Fruit fly (Drosophila melanogaster) whole organism, embryonic: ENCODE measurements around the gene CG12112.

ENCODE experiments used
- ATbp ChIP-seq: fragments of 200-800 bp; sonication (Bioruptor generic); optimal IDR thresholded peaks from 2 replicates; lab custom pipeline; 2017; ENCODE audit warnings: missing biosample characterization, mild to moderate bottlenecking, missing genetic modification characterization, missing genetic modification reagents
- Bteb2 ChIP-seq: fragments of 200-800 bp; sonication (Bioruptor generic); optimal IDR thresholded peaks from 2 replicates; lab custom pipeline; 2016; ENCODE audit warnings: missing biosample characterization, missing genetic modification characterization
- CG10431 ChIP-seq: fragments of 200-800 bp; sonication (Bioruptor generic); optimal IDR thresholded peaks from 3 replicates; lab custom pipeline; 2018; ENCODE audit warnings: missing biosample characterization, mild to moderate bottlenecking, missing genetic modification characterization
- CG17328 ChIP-seq: fragments of 200-800 bp; sonication (Bioruptor generic); IDR thresholded peaks from 2 replicates; pipeline ENCODE4 v1.3.6; 2022; ENCODE audit warnings: missing biosample characterization, missing genetic modification characterization
- CG17385 ChIP-seq: fragments of 200-800 bp; sonication (Bioruptor generic); optimal IDR thresholded peaks from 3 replicates; lab custom pipeline; 2018; ENCODE audit warnings: missing biosample characterization, mild to moderate bottlenecking, missing genetic modification characterization
- CG17568 ChIP-seq: fragments of 200-800 bp; sonication (Bioruptor generic); optimal IDR thresholded peaks from 2 replicates; lab custom pipeline; 2018; ENCODE audit warnings: missing biosample characterization, mild to moderate bottlenecking, missing genetic modification characterization, moderate library complexity
- CG1792 ChIP-seq: fragments of 200-800 bp; sonication (Bioruptor generic); optimal IDR thresholded peaks from 2 replicates; lab custom pipeline; 2016; ENCODE audit warnings: missing biosample characterization, missing genetic modification characterization
- CG18476 ChIP-seq: fragments of 200-800 bp; sonication (Bioruptor generic); optimal IDR thresholded peaks from 2 replicates; lab custom pipeline; 2016; ENCODE audit warnings: missing biosample characterization, mild to moderate bottlenecking, missing genetic modification characterization
- CG2120 ChIP-seq: fragments of 200-800 bp; sonication (Bioruptor generic); optimal IDR thresholded peaks from 3 replicates; lab custom pipeline; 2016; ENCODE audit warnings: missing biosample characterization, missing genetic modification characterization
- CG2712 ChIP-seq: fragments of 200-800 bp; optimal IDR thresholded peaks from 3 replicates; lab custom pipeline; 2019; ENCODE audit warnings: missing biosample characterization, mild to moderate bottlenecking, missing genetic modification characterization, moderate library complexity
- CG3995 ChIP-seq: fragments of 200-800 bp; sonication (Bioruptor generic); optimal IDR thresholded peaks from 3 replicates; lab custom pipeline; 2016; ENCODE audit warnings: missing biosample characterization, missing genetic modification characterization
- CG4282 ChIP-seq: fragments of 200-800 bp; sonication (Bioruptor generic); optimal IDR thresholded peaks from 2 replicates; lab custom pipeline; 2016; ENCODE audit warnings: missing biosample characterization, missing genetic modification characterization
- CG4360 ChIP-seq: fragments of 200-800 bp; sonication (Bioruptor generic); IDR thresholded peaks from 2 replicates; pipeline ENCODE4 v1.3.6; 2022; ENCODE audit warnings: missing biosample characterization, missing genetic modification characterization
- CG6654 ChIP-seq: fragments of 200-800 bp; sonication (Bioruptor generic); optimal IDR thresholded peaks from 2 replicates; lab custom pipeline; 2017; ENCODE audit warnings: missing biosample characterization, mild to moderate bottlenecking, missing genetic modification characterization
- CG6791 ChIP-seq: fragments of 200-800 bp; sonication (Bioruptor generic); IDR thresholded peaks from 3 replicates; pipeline ENCODE4 v1.3.6; 2022; ENCODE audit warnings: missing biosample characterization, missing genetic modification characterization; ENCODE audit not compliant: partially characterized antibody
- CG7786 ChIP-seq: fragments of 200-800 bp; sonication (Bioruptor generic); optimal IDR thresholded peaks from 2 replicates; lab custom pipeline; 2016; ENCODE audit warnings: missing biosample characterization, missing genetic modification characterization
- CG8924 ChIP-seq: fragments of 200-800 bp; optimal IDR thresholded peaks from 3 replicates; lab custom pipeline; 2019; ENCODE audit warnings: missing biosample characterization, mild to moderate bottlenecking, missing genetic modification characterization, moderate library complexity
- CG9876 ChIP-seq: fragments of 200-800 bp; sonication (Bioruptor generic); optimal IDR thresholded peaks from 2 replicates; lab custom pipeline; 2016; ENCODE audit warnings: missing biosample characterization, missing genetic modification characterization
- CHES-1-like ChIP-seq: fragments of 200-800 bp; sonication (Bioruptor generic); optimal IDR thresholded peaks from 2 replicates; lab custom pipeline; 2016; ENCODE audit warnings: missing biosample characterization, missing genetic modification characterization
- Drgx ChIP-seq: fragments of 200-800 bp; sonication (Bioruptor generic); IDR thresholded peaks from 2 replicates; pipeline ENCODE4 v1.3.6; 2022; ENCODE audit warnings: missing biosample characterization, missing genetic modification characterization
- Elba2 ChIP-seq: fragments of 200-800 bp; sonication (Bioruptor generic); optimal IDR thresholded peaks from 3 replicates; lab custom pipeline; 2016; ENCODE audit warnings: missing biosample characterization, missing genetic modification characterization
- Ets65A ChIP-seq: fragments of 200-800 bp; sonication (Bioruptor generic); peaks from one replicate; lab custom pipeline; 2016; ENCODE audit warnings: missing biosample characterization, missing genetic modification characterization
- Gug ChIP-seq: fragments of 200-800 bp; sonication (Bioruptor generic); IDR thresholded peaks from 4 replicates; pipeline ENCODE4 v1.3.6; 2022; ENCODE audit warnings: missing biosample characterization, missing genetic modification characterization
- HLH4C ChIP-seq: fragments of 200-800 bp; sonication (Bioruptor generic); IDR thresholded peaks from 3 replicates; pipeline ENCODE4 v1.3.6; 2022; ENCODE audit warnings: missing biosample characterization, missing genetic modification characterization; ENCODE audit not compliant: partially characterized antibody
- Max ChIP-seq: fragments of 200-800 bp; sonication (Bioruptor generic); optimal IDR thresholded peaks from 2 replicates; lab custom pipeline; 2016; ENCODE audit warnings: missing biosample characterization, mild to moderate bottlenecking, missing genetic modification characterization
- NfI ChIP-seq: fragments of 200-800 bp; sonication (Bioruptor generic); optimal IDR thresholded peaks from 3 replicates; lab custom pipeline; 2018; ENCODE audit warnings: missing biosample characterization, mild to moderate bottlenecking, missing genetic modification characterization, moderate library complexity
- Scr ChIP-seq: fragments of 200-800 bp; sonication (Bioruptor generic); IDR thresholded peaks from 2 replicates; pipeline ENCODE4 v1.3.6; 2022; ENCODE audit warnings: missing biosample characterization, missing genetic modification characterization; ENCODE audit not compliant: partially characterized antibody
- Six4 ChIP-seq: fragments of 200-800 bp; sonication (Bioruptor generic); optimal IDR thresholded peaks from 2 replicates; lab custom pipeline; 2016; ENCODE audit warnings: missing biosample characterization, missing genetic modification characterization
- Sry-δ ChIP-seq: fragments of 200-800 bp; sonication (Bioruptor generic); optimal IDR thresholded peaks from 2 replicates; lab custom pipeline; 2016; ENCODE audit warnings: missing biosample characterization, missing genetic modification characterization
- Stat92E ChIP-seq, 3 experiments: fragments of >200 bp in 2 of 3; fragments of 200-800 bp in 1 of 3; sonication (Bioruptor generic) in 1 of 3; optimal IDR thresholded peaks; 2 replicates each; lab custom pipeline; 2017 to 2019; ENCODE audit warnings: missing biosample characterization in 3 of 3, missing genetic modification characterization in 3 of 3, mild to moderate bottlenecking in 1 of 3, moderate library complexity in 1 of 3
- Usf ChIP-seq: fragments of 200-800 bp; sonication (Bioruptor generic); optimal IDR thresholded peaks from 2 replicates; lab custom pipeline; 2017; ENCODE audit warnings: missing genotype, missing biosample characterization, missing genetic modification characterization
- abd-A ChIP-seq: fragments of 200-800 bp; sonication (Bioruptor generic); optimal IDR thresholded peaks from 3 replicates; lab custom pipeline; 2019; ENCODE audit warnings: missing biosample characterization, mild to moderate bottlenecking, missing genetic modification characterization, moderate library complexity
- amos ChIP-seq: fragments of 200-800 bp; sonication (Bioruptor generic); IDR thresholded peaks from 2 replicates; pipeline ENCODE4 v1.3.6; 2022; ENCODE audit warnings: missing biosample characterization, missing genetic modification characterization; ENCODE audit not compliant: partially characterized antibody
- ash1 ChIP-seq: fragments of 200-800 bp; sonication (Bioruptor generic); optimal IDR thresholded peaks from 2 replicates; lab custom pipeline; 2018; ENCODE audit warnings: missing biosample characterization, mild to moderate bottlenecking, missing genetic modification characterization
- bcd ChIP-seq: fragments of 200-800 bp; sonication (Bioruptor generic); optimal IDR thresholded peaks from 2 replicates; lab custom pipeline; 2017; ENCODE audit warnings: missing biosample characterization, mild to moderate bottlenecking, missing genetic modification characterization
- bowl ChIP-seq: fragments of 200-800 bp; sonication (Bioruptor generic); IDR thresholded peaks from 2 replicates; pipeline ENCODE4 v1.3.6; 2022; ENCODE audit warnings: missing biosample characterization, missing genetic modification characterization
- chif ChIP-seq, 2 experiments: fragments of 200-800 bp; sonication (Bioruptor generic); optimal IDR thresholded peaks; 3 replicates each; lab custom pipeline; 2016; ENCODE audit warnings: missing biosample characterization in 2 of 2, missing genetic modification characterization in 2 of 2
- dati ChIP-seq: fragments of 200-800 bp; sonication (Bioruptor generic); IDR thresholded peaks from 2 replicates; pipeline ENCODE4 v1.3.6; 2022; ENCODE audit warnings: missing biosample characterization, missing genetic modification characterization
- fd96Cb ChIP-seq: fragments of 200-800 bp; sonication (Bioruptor generic); optimal IDR thresholded peaks from 2 replicates; lab custom pipeline; 2018; ENCODE audit warnings: missing biosample characterization, mild to moderate bottlenecking, missing genetic modification characterization, moderate library complexity
- gro ChIP-seq: fragments of 200-800 bp; sonication (Bioruptor generic); optimal IDR thresholded peaks from 2 replicates; lab custom pipeline; 2016; ENCODE audit warnings: missing biosample characterization, missing genetic modification characterization
- jigr1 ChIP-seq: fragments of 200-800 bp; sonication (Bioruptor generic); IDR thresholded peaks from 3 replicates; pipeline ENCODE4 v1.3.6; 2022; ENCODE audit warnings: missing biosample characterization, missing genetic modification characterization
- nerfin-1 ChIP-seq: fragments of 200-800 bp; sonication (Bioruptor generic); optimal IDR thresholded peaks from 3 replicates; lab custom pipeline; 2019; ENCODE audit warnings: missing biosample characterization, mild to moderate bottlenecking, missing genetic modification characterization, moderate library complexity
- nmo ChIP-seq: fragments of 200-800 bp; sonication (Bioruptor generic); optimal IDR thresholded peaks from 2 replicates; lab custom pipeline; 2018; ENCODE audit warnings: missing biosample characterization, mild to moderate bottlenecking, missing genetic modification characterization, moderate library complexity
- sna ChIP-seq: fragments of 200-800 bp; sonication (Bioruptor generic); IDR thresholded peaks from 2 replicates; pipeline ENCODE4 v1.3.6; 2022; ENCODE audit warnings: missing biosample characterization, missing genetic modification characterization; ENCODE audit not compliant: partially characterized antibody
- tll ChIP-seq, 2 experiments: fragments of 200-800 bp in 1 of 2; fragments of >200 bp in 1 of 2; sonication (Bioruptor generic) in 1 of 2; optimal IDR thresholded peaks; 2 replicates each; lab custom pipeline; 2017 to 2019; ENCODE audit warnings: missing biosample characterization in 2 of 2, missing genetic modification characterization in 2 of 2, mild to moderate bottlenecking in 1 of 2, moderate library complexity in 1 of 2
- zen2 ChIP-seq: fragments of 200-800 bp; sonication (Bioruptor generic); IDR thresholded peaks from 3 replicates; pipeline ENCODE4 v1.3.6; 2022; ENCODE audit warnings: missing biosample characterization, missing genetic modification characterization; ENCODE audit not compliant: partially characterized antibody

CG12112 gene

dm6 chrX:8561404-8562397, 1.7 kb upstream of the CG12112 start (continued):
- no peak for TF ChIP-seq Gug

dm6 chrX:8558762-8559172, 1.2 kb downstream of the CG12112 start, which contains the start of gene IntS4:
Gene IntS4, minus strand, starts transcription at chrX:8558781.
- TF ChIP-seq jigr1 (GFP tag; lab: Robert Waterston, UW): no peak
- peak; percentile 79 for TF ChIP-seq CG2120 (GFP tag; lab: Kevin White, UChicago)
- TF ChIP-seq fd96Cb: peak; percentile 34
- peak; percentile 66 for TF ChIP-seq CG3995 (GFP tag; lab: Kevin White, UChicago)
- TF ChIP-seq Bteb2 (GFP tag; lab: Kevin White, UChicago): no peak
- peak; percentile 71 for TF ChIP-seq CG2712 (tag; lab: Kevin White, UChicago)
- peak; percentile 50 for TF ChIP-seq gro (GFP tag; lab: Kevin White, UChicago)
- TF ChIP-seq Sry-δ (GFP tag; lab: Kevin White, UChicago): peak; percentile 87
- peak; percentile 95 for TF ChIP-seq sna (GFP tag; lab: Robert Waterston, UW)
- TF ChIP-seq tll (GFP tag; optimal IDR thresholded peaks at IDR 0.05; lab: Kevin White, UChicago): no peak
- peak; percentile 44 for TF ChIP-seq CG18476 (GFP tag; lab: Kevin White, UChicago)
- no peak for TF ChIP-seq bowl (GFP tag; lab: Robert Waterston, UW)
- peak; percentile 80 for TF ChIP-seq nmo (GFP tag; lab: Kevin White, UChicago)
- TF ChIP-seq CG17328 (GFP tag; lab: Robert Waterston, UW): peak; percentile 55
- TF ChIP-seq Scr: peak; percentile 97
- no peak for TF ChIP-seq CG4282
- peak; percentile 88 for TF ChIP-seq amos (GFP tag; lab: Robert Waterston, UW)
- peak; percentile 8 for TF ChIP-seq CHES-1-like (GFP tag; lab: Kevin White, UChicago)
- TF ChIP-seq dati (GFP tag; lab: Robert Waterston, UW): no peak
- TF ChIP-seq zen2 (GFP tag; lab: Robert Waterston, UW): peak; percentile 84; the same call in 2 of the 3 replicates
- no peak for TF ChIP-seq bcd
- TF ChIP-seq ash1 (GFP tag; lab: Kevin White, UChicago): no peak
- no peak for TF ChIP-seq NfI (GFP tag; lab: Kevin White, UChicago)
- TF ChIP-seq ATbp (GFP tag; lab: Kevin White, UChicago): no peak
- peak; percentile 56 for TF ChIP-seq Drgx (GFP tag; lab: Robert Waterston, UW)
- no peak for TF ChIP-seq CG10431
- TF ChIP-seq CG6791 (GFP tag; lab: Robert Waterston, UW): peak; percentile 88
- no peak for TF ChIP-seq CG7786 (GFP tag; lab: Kevin White, UChicago)
- peak; percentile 33 for TF ChIP-seq CG17385 (GFP tag; lab: Kevin White, UChicago)
- peak; percentile 41 for TF ChIP-seq CG17568 (GFP tag; lab: Kevin White, UChicago)
- peak; percentile 75 for TF ChIP-seq Max (GFP tag; lab: Kevin White, UChicago)
- peak in 1 of 2 experiments; percentile 9 for TF ChIP-seq chif (GFP tag; optimal IDR thresholded peaks at IDR 0.05; lab: Kevin White, UChicago)
- peak; percentile 26 for TF ChIP-seq Usf (GFP tag; lab: Kevin White, UChicago)
- peak; percentile 92 for TF ChIP-seq HLH4C (GFP tag; lab: Robert Waterston, UW)
- TF ChIP-seq abd-A (tag; lab: Kevin White, UChicago): no peak
- no peak for TF ChIP-seq CG6654 (GFP tag; lab: Kevin White, UChicago)
- peak; percentile 20 for TF ChIP-seq Six4
- peak; percentile 91 for TF ChIP-seq Ets65A
- TF ChIP-seq CG8924: peak; percentile 71
- 0 out of 2 replicates have a peak, but pooled peaks have one; percentile 6 for TF ChIP-seq CG4360 (GFP tag; lab: Robert Waterston, UW)
- no peak for TF ChIP-seq CG9876
- peak in 1 of 3 experiments; percentile 39 for TF ChIP-seq Stat92E (GFP tag; optimal IDR thresholded peaks at IDR 0.05; lab: Kevin White, UChicago)
- TF ChIP-seq nerfin-1 (tag; lab: Kevin White, UChicago): peak; percentile 57
- TF ChIP-seq Elba2 (GFP tag; lab: Kevin White, UChicago): no peak
- no peak for TF ChIP-seq CG1792 (GFP tag; lab: Kevin White, UChicago)
